Worm (Caenorhabditis elegans) whole organism, L1 larva: ENCODE results near the gene wrm-1.

Source experiments
- C04F5.9 ChIP-seq: sonication (generic microtip); optimal IDR thresholded peaks from 2 replicates; lab custom pipeline; 2016; ENCODE audit warnings: missing genetic modification characterization, missing compliant biosample characterization
- C16A3.4 ChIP-seq: fragments of 150-350 bp; optimal IDR thresholded peaks from 2 replicates; lab custom pipeline; 2014; ENCODE audit warnings: missing biosample characterization, missing genetic modification characterization
- C34B4.2 ChIP-seq: sonication (generic microtip); optimal IDR thresholded peaks from 2 replicates; lab custom pipeline; 2017; ENCODE audit warnings: mild to moderate bottlenecking, missing genetic modification characterization, missing compliant biosample characterization
- aly-2 ChIP-seq: fragments of 150-350 bp; optimal IDR thresholded peaks from 2 replicates; lab custom pipeline; 2014; ENCODE audit warnings: missing biosample characterization, missing genetic modification characterization
- blmp-1 ChIP-seq: fragments of 150-350 bp; optimal IDR thresholded peaks from 2 replicates; lab custom pipeline; 2014; ENCODE audit warnings: missing biosample characterization, missing genetic modification characterization
- dpl-1 ChIP-seq, 3 experiments: fragments of 150-350 bp in 2 of 3; sonication (generic microtip) in 1 of 3; optimal IDR thresholded peaks; 2 replicates each; lab custom pipeline; 2014 to 2017; ENCODE audit warnings: missing biosample characterization in 3 of 3, missing genetic modification characterization in 3 of 3, missing genetic modification reagents in 3 of 3
- efl-1 ChIP-seq, 4 experiments: fragments of 150-350 bp; optimal IDR thresholded peaks in 3 of 4; peaks in 1 of 4; 1 replicate in 1 of 4; 2 replicates in 3 of 4; lab custom pipeline; 2014; ENCODE audit warnings: missing biosample characterization in 2 of 4, missing genetic modification characterization in 2 of 4, missing genetic modification reagents in 2 of 4
- efl-3 ChIP-seq: fragments of 200-800 bp; sonication (Bioruptor generic); optimal IDR thresholded peaks from 2 replicates; lab custom pipeline; 2018; ENCODE audit warnings: mild to moderate bottlenecking, missing genetic modification characterization, missing compliant biosample characterization
- egl-27 ChIP-seq, 2 experiments: fragments of 150-350 bp in 1 of 2; sonication (generic microtip); optimal IDR thresholded peaks; 3 replicates each; lab custom pipeline; 2017 to 2018; ENCODE audit warnings: missing biosample characterization in 2 of 2, missing genetic modification characterization in 2 of 2, missing genetic modification reagents in 2 of 2
- elt-2 ChIP-seq: sonication (generic microtip); optimal IDR thresholded peaks from 2 replicates; lab custom pipeline; 2016; ENCODE audit warnings: missing genetic modification characterization, mild to moderate bottlenecking, inconsistent platforms, missing compliant biosample characterization, missing genetic modification reagents
- fkh-10 ChIP-seq: sonication (generic microtip); optimal IDR thresholded peaks from 2 replicates; lab custom pipeline; 2017; ENCODE audit warnings: missing biosample characterization, missing genetic modification reagents, missing genetic modification characterization
- fos-1 ChIP-seq: fragments of 150-350 bp; optimal IDR thresholded peaks from 2 replicates; lab custom pipeline; 2014; ENCODE audit warnings: missing biosample characterization, missing genetic modification characterization
- hlh-4 ChIP-seq: sonication (generic microtip); optimal IDR thresholded peaks from 2 replicates; lab custom pipeline; 2016; ENCODE audit warnings: mild to moderate bottlenecking, missing genetic modification characterization, missing compliant biosample characterization
- lin-14 ChIP-seq: fragments of 200-800 bp; sonication (Bioruptor generic); optimal IDR thresholded peaks from 2 replicates; lab custom pipeline; 2018; ENCODE audit warnings: mild to moderate bottlenecking, missing genetic modification characterization, moderate library complexity, missing compliant biosample characterization
- lin-15B ChIP-seq: fragments of 150-350 bp; sonication (generic microtip); optimal IDR thresholded peaks from 3 replicates; lab custom pipeline; 2014; ENCODE audit warnings: missing biosample characterization, missing genetic modification characterization
- lin-35 ChIP-seq, 2 experiments: fragments of 150-350 bp; optimal IDR thresholded peaks; 2 replicates each; lab custom pipeline; 2014; ENCODE audit warnings: missing biosample characterization in 2 of 2, missing genetic modification characterization in 2 of 2, missing genetic modification reagents in 2 of 2
- lin-39 ChIP-seq: fragments of 150-350 bp; optimal IDR thresholded peaks from 2 replicates; lab custom pipeline; 2014; ENCODE audit warnings: missing biosample characterization, missing genetic modification reagents, missing genetic modification characterization
- lir-3 ChIP-seq: sonication (generic microtip); optimal IDR thresholded peaks from 2 replicates; lab custom pipeline; 2016; ENCODE audit warnings: mild to moderate bottlenecking, missing genetic modification characterization, moderate library complexity, missing compliant biosample characterization; ENCODE audit not compliant: poor library complexity
- lsy-2 ChIP-seq, 2 experiments: fragments of 150-350 bp; optimal IDR thresholded peaks; 2 replicates each; lab custom pipeline; 2014; ENCODE audit warnings: missing biosample characterization in 2 of 2, missing genetic modification characterization in 2 of 2
- mdl-1 ChIP-seq, 2 experiments: fragments of 150-350 bp; optimal IDR thresholded peaks; 2 replicates each; lab custom pipeline; 2014 to 2017; ENCODE audit warnings: missing biosample characterization in 2 of 2, missing genetic modification characterization in 2 of 2, inconsistent platforms in 1 of 2
- mef-2 ChIP-seq: fragments of 150-350 bp; optimal IDR thresholded peaks from 2 replicates; lab custom pipeline; 2014; ENCODE audit warnings: missing biosample characterization, missing genetic modification characterization
- mep-1 ChIP-seq: fragments of 150-350 bp; optimal IDR thresholded peaks from 2 replicates; lab custom pipeline; 2014; ENCODE audit warnings: missing biosample characterization, missing genetic modification characterization
- nhr-11 ChIP-seq: fragments of 150-350 bp; optimal IDR thresholded peaks from 2 replicates; lab custom pipeline; 2014; ENCODE audit warnings: missing biosample characterization, missing genetic modification characterization
- nhr-28 ChIP-seq: fragments of 150-350 bp; optimal IDR thresholded peaks from 2 replicates; lab custom pipeline; 2014; ENCODE audit warnings: missing biosample characterization, missing genetic modification characterization
- nhr-76 ChIP-seq: sonication (generic microtip); optimal IDR thresholded peaks from 2 replicates; lab custom pipeline; 2017; ENCODE audit warnings: missing biosample characterization, missing genetic modification characterization
- nhr-85 ChIP-seq: sonication (generic microtip); peaks from one replicate; lab custom pipeline; 2016; ENCODE audit warnings: missing genetic modification characterization, inconsistent platforms, missing compliant biosample characterization
- nhr-90 ChIP-seq: sonication (generic microtip); optimal IDR thresholded peaks from 2 replicates; lab custom pipeline; 2016; ENCODE audit warnings: mild to moderate bottlenecking, missing genetic modification characterization, missing compliant biosample characterization; ENCODE audit not compliant: poor library complexity
- pax-3 ChIP-seq: fragments of 200-800 bp; sonication (Bioruptor generic); optimal IDR thresholded peaks from 2 replicates; lab custom pipeline; 2018; ENCODE audit warnings: mild to moderate bottlenecking, missing genetic modification characterization, moderate library complexity, missing compliant biosample characterization
- snpc-4 ChIP-seq: fragments of 150-350 bp; optimal IDR thresholded peaks from 2 replicates; lab custom pipeline; 2014; ENCODE audit warnings: missing biosample characterization, missing genetic modification characterization
- snu-23 ChIP-seq: sonication (generic microtip); optimal IDR thresholded peaks from 2 replicates; lab custom pipeline; 2016; ENCODE audit warnings: missing genetic modification characterization, missing compliant biosample characterization
- sox-4 ChIP-seq: sonication (generic microtip); optimal IDR thresholded peaks from 2 replicates; lab custom pipeline; 2016; ENCODE audit warnings: missing genetic modification characterization, missing compliant biosample characterization
- swsn-7 ChIP-seq: sonication (generic microtip); optimal IDR thresholded peaks from 2 replicates; lab custom pipeline; 2016; ENCODE audit warnings: missing genetic modification characterization, missing compliant biosample characterization
- tbx-2 ChIP-seq: sonication (generic microtip); optimal IDR thresholded peaks from 2 replicates; lab custom pipeline; 2016; ENCODE audit warnings: missing genetic modification characterization, missing compliant biosample characterization
- vab-15 ChIP-seq: sonication (generic microtip); optimal IDR thresholded peaks from 2 replicates; lab custom pipeline; 2017; ENCODE audit warnings: missing genotype, mild to moderate bottlenecking, missing genetic modification characterization, missing compliant biosample characterization
- xbp-1 ChIP-seq: sonication (generic microtip); optimal IDR thresholded peaks from 2 replicates; lab custom pipeline; 2016; ENCODE audit warnings: missing genetic modification characterization, missing compliant biosample characterization
- ztf-11 ChIP-seq, 2 experiments: sonication (generic microtip); optimal IDR thresholded peaks; 2 replicates each; lab custom pipeline; 2016 to 2017; ENCODE audit warnings: missing genetic modification characterization in 2 of 2, missing biosample characterization in 1 of 2, missing compliant biosample characterization in 1 of 2
- ztf-4 ChIP-seq: fragments of 150-350 bp; optimal IDR thresholded peaks from 2 replicates; lab custom pipeline; 2014; ENCODE audit warnings: missing biosample characterization, missing genetic modification characterization

The wrm-1 gene

ce11 chrIII:5717173-5717748 is 5.4 kb upstream of the wrm-1 start:
- TF ChIP-seq efl-3 (GFP tag; lab: Kevin White, UChicago) (no peak), fos-1 (tag; lab: Kevin White, UChicago) (no peak), tbx-2 (no peak), ztf-4 (tag; lab: Kevin White, UChicago) (no peak), nhr-85 (no peak), lir-3 (tag; lab: Kevin White, UChicago) (no peak), C16A3.4 (tag; lab: Kevin White, UChicago) (no peak), C34B4.2 (tag; lab: Kevin White, UChicago) (no peak), nhr-28 (tag; lab: Kevin White, UChicago) (no peak), xbp-1 (tag; lab: Kevin White, UChicago) (no peak)

- TF ChIP-seq vab-15 (tag; lab: Kevin White, UChicago), result no peak
- TF ChIP-seq swsn-7 (tag; lab: Kevin White, UChicago), result no peak
- TF ChIP-seq nhr-76 (tag; lab: Kevin White, UChicago), result no peak
- TF ChIP-seq aly-2 (tag; lab: Kevin White, UChicago), result no peak
- no peak for TF ChIP-seq sox-4 (tag; lab: Kevin White, UChicago)
- TF ChIP-seq C04F5.9 (tag; lab: Kevin White, UChicago), result no peak
- no peak for TF ChIP-seq egl-27 (tag; optimal IDR thresholded peaks at IDR 0.05; lab: Kevin White, UChicago)
- no peak for TF ChIP-seq pax-3
- TF ChIP-seq fkh-10 (GFP tag; lab: Kevin White, UChicago), result no peak
- TF ChIP-seq snpc-4 (tag; lab: Kevin White, UChicago), result no peak
- TF ChIP-seq elt-2 (tag; lab: Kevin White, UChicago), result no peak
- no peak for TF ChIP-seq mep-1
Observed at ce11 chrIII:5718385-5718784, 4.3 kb upstream of the wrm-1 start.

ce11 chrIII:5719105-5719831 is 3.4 kb upstream of the wrm-1 start:
- no peak for TF ChIP-seq hlh-4 (tag; lab: Kevin White, UChicago)
- peak; percentile 70 for TF ChIP-seq nhr-85
- TF ChIP-seq nhr-28 (tag; lab: Kevin White, UChicago), result no peak
- TF ChIP-seq mdl-1 (tag; optimal IDR thresholded peaks at IDR 0.05; lab: Kevin White, UChicago), result no peak
- peak; percentile 24 for TF ChIP-seq lin-14 (GFP tag; lab: Kevin White, UChicago)
- peak; percentile 6 for TF ChIP-seq blmp-1 (tag; lab: Kevin White, UChicago)

ce11 chrIII:5719832-5720194 is 2.8 kb upstream of the wrm-1 start:
- TF ChIP-seq dpl-1 (GFP tag; optimal IDR thresholded peaks at IDR 0.05; lab: Kevin White, UChicago) (peak; percentile 46 to 80 (median 71)), efl-1 (optimal IDR thresholded peaks at IDR 0.05; lab: Kevin White, UChicago) (peak; percentile 75 to 98), efl-1 (GFP tag; optimal IDR thresholded peaks at IDR 0.05 in 1 of 2; lab: Kevin White, UChicago) (peak; percentile 72 to 96), lsy-2 (tag; optimal IDR thresholded peaks at IDR 0.05; lab: Kevin White, UChicago) (peak in 1 of 2 experiments; percentile 4), lin-35 (GFP tag; optimal IDR thresholded peaks at IDR 0.05; lab: Kevin White, UChicago) (peak; percentile 76 to 81), snu-23 (no peak)

- TF ChIP-seq nhr-90, result no peak
- TF ChIP-seq dpl-1 (GFP tag; optimal IDR thresholded peaks at IDR 0.05; lab: Kevin White, UChicago), result no peak
- no peak for TF ChIP-seq lin-39
- TF ChIP-seq nhr-28 (tag; lab: Kevin White, UChicago), result no peak
- no peak for TF ChIP-seq mef-2 (tag; lab: Kevin White, UChicago)
- peak; percentile 54 for TF ChIP-seq lin-14 (GFP tag; lab: Kevin White, UChicago)
- TF ChIP-seq ztf-11 (tag; optimal IDR thresholded peaks at IDR 0.05; lab: Kevin White, UChicago), result peak in 1 of 2 experiments; percentile 27
- TF ChIP-seq lsy-2 (tag; optimal IDR thresholded peaks at IDR 0.05; lab: Kevin White, UChicago), result no peak
- no peak for TF ChIP-seq lin-15B (tag; lab: Kevin White, UChicago)
- no peak for TF ChIP-seq efl-1 (optimal IDR thresholded peaks at IDR 0.05; lab: Kevin White, UChicago)
- TF ChIP-seq efl-1 (GFP tag; optimal IDR thresholded peaks at IDR 0.05 in 1 of 2; lab: Kevin White, UChicago), result peak in 1 of 2 experiments; percentile 60
- no peak for TF ChIP-seq C34B4.2 (tag; lab: Kevin White, UChicago)
- TF ChIP-seq nhr-85, result peak; percentile 53
- no peak for TF ChIP-seq nhr-11
- TF ChIP-seq, all 84 proteins: peak for 4
Observed at ce11 chrIII:5720266-5721019, 2.2 kb upstream of the wrm-1 start.
